Fruit fly (Drosophila melanogaster) S2 (cell line): ENCODE data around the gene CG33644.

Experiments
- CG8478 ChIP-seq: fragments of >200 bp; optimal IDR thresholded peaks from 2 replicates; lab custom pipeline; 2018
- CTCF ChIP-seq, 2 experiments: fragments of >200 bp; optimal IDR thresholded peaks; 2 replicates each; lab custom pipeline; 2018

Gene CG33644

dm6 chr2L:13550488-13551033 is 18.7 kb downstream of the CG33644 start:
- TF ChIP-seq CG8478 (lab: Kevin White, UChicago) (no peak), CTCF (optimal IDR thresholded peaks at IDR 0.05; lab: Kevin White, UChicago) (no peak)

- TF ChIP-seq CTCF (optimal IDR thresholded peaks at IDR 0.05; lab: Kevin White, UChicago) (no peak), CG8478 (lab: Kevin White, UChicago) (no peak)
Measured at dm6 chr2L:13552686-13553085, 20.8 kb downstream of the CG33644 start.

dm6 chr2L:13554547-13555159 is 22.8 kb downstream of the CG33644 start:
- no peak for TF ChIP-seq CG8478 (lab: Kevin White, UChicago)
- TF ChIP-seq CTCF (optimal IDR thresholded peaks at IDR 0.05; lab: Kevin White, UChicago), result no peak

- TF ChIP-seq CTCF (optimal IDR thresholded peaks at IDR 0.05; lab: Kevin White, UChicago) (no peak), CG8478 (lab: Kevin White, UChicago) (no peak)
Measured at dm6 chr2L:13555397-13555796, 23.5 kb downstream of the CG33644 start.

- no peak for TF ChIP-seq CG8478 (lab: Kevin White, UChicago)
Measured at dm6 chr2L:13568938-13569337, 37.1 kb downstream of the CG33644 start.

- TF ChIP-seq CTCF (optimal IDR thresholded peaks at IDR 0.05; lab: Kevin White, UChicago) (no peak), CG8478 (lab: Kevin White, UChicago) (no peak)
Measured at dm6 chr2L:13570016-13570415, 38.1 kb downstream of the CG33644 start.

- no peak for TF ChIP-seq CG8478 (lab: Kevin White, UChicago)
- TF ChIP-seq CTCF (optimal IDR thresholded peaks at IDR 0.05; lab: Kevin White, UChicago), result no peak
Measured at dm6 chr2L:13570982-13571426, 39.1 kb downstream of the CG33644 start.

dm6 chr2L:13571791-13572451 is 40.0 kb downstream of the CG33644 start:
- no peak for TF ChIP-seq CTCF (optimal IDR thresholded peaks at IDR 0.05; lab: Kevin White, UChicago)
